Worm (Caenorhabditis elegans) whole organism, L4 larva: Measurements from ENCODE around the gene F17A2.16.

Experiments
- D1046.2 ChIP-seq: fragments of 200-800 bp; sonication (Bioruptor generic); IDR thresholded peaks from 2 replicates; pipeline ENCODE4 v1.3.6; 2022; ENCODE audit warnings: missing genetic modification characterization, missing compliant biosample characterization
- F26F4.8 ChIP-seq: fragments of 200-800 bp; sonication (Bioruptor generic); conservative IDR thresholded peaks from 2 replicates; pipeline ENCODE4 v1.3.6; 2022; ENCODE audit warnings: missing genetic modification characterization, missing compliant biosample characterization
- F49E8.2 ChIP-seq: sonication (generic microtip); optimal IDR thresholded peaks from 2 replicates; lab custom pipeline; 2016; ENCODE audit warnings: missing compliant biosample characterization, mild to moderate bottlenecking, missing genetic modification characterization, borderline replicate concordance
- T20F7.1 ChIP-seq: fragments of 200-800 bp; sonication (Bioruptor generic); optimal IDR thresholded peaks from 2 replicates; lab custom pipeline; 2018; ENCODE audit warnings: mild to moderate bottlenecking, missing genetic modification characterization, missing compliant biosample characterization
- T26A8.4 ChIP-seq: fragments of 200-800 bp; sonication (Bioruptor generic); IDR thresholded peaks from 2 replicates; pipeline ENCODE4 v1.3.6; 2022; ENCODE audit warnings: missing genetic modification characterization, missing compliant biosample characterization
- Y48G9A.11 ChIP-seq: fragments of 200-800 bp; sonication (Bioruptor generic); IDR thresholded peaks from 2 replicates; pipeline ENCODE4 v1.3.6; 2022; ENCODE audit warnings: missing genetic modification reagents, missing genetic modification characterization, missing compliant biosample characterization
- Y75B8A.6 ChIP-seq: fragments of 200-800 bp; sonication (Bioruptor generic); IDR thresholded peaks from 2 replicates; pipeline ENCODE4 v1.3.6; 2022; ENCODE audit warnings: missing genetic modification reagents, missing genetic modification characterization, missing compliant biosample characterization
- ZK337.2 ChIP-seq: fragments of 200-800 bp; sonication (Bioruptor generic); IDR thresholded peaks from 2 replicates; pipeline ENCODE4 v1.3.6; 2022; ENCODE audit warnings: missing genetic modification reagents, missing genetic modification characterization, missing compliant biosample characterization
- aha-1 ChIP-seq: fragments of 150-350 bp; peaks from one replicate; lab custom pipeline; 2014; ENCODE audit warnings: missing biosample characterization, missing genetic modification characterization
- ceh-20 ChIP-seq: fragments of 200-800 bp; sonication (Bioruptor generic); IDR thresholded peaks from 2 replicates; pipeline ENCODE4 v1.3.6; 2022; ENCODE audit warnings: missing genetic modification reagents, missing genetic modification characterization, missing compliant biosample characterization
- ceh-44 ChIP-seq: fragments of 200-800 bp; sonication (Bioruptor generic); IDR thresholded peaks from 2 replicates; pipeline ENCODE4 v1.3.6; 2022; ENCODE audit warnings: missing genetic modification reagents, missing genetic modification characterization, missing compliant biosample characterization
- ceh-82 ChIP-seq: sonication (generic microtip); optimal IDR thresholded peaks from 2 replicates; lab custom pipeline; 2017; ENCODE audit warnings: missing biosample characterization, missing genetic modification characterization
- cey-2 ChIP-seq: sonication (generic microtip); optimal IDR thresholded peaks from 3 replicates; lab custom pipeline; 2017; ENCODE audit warnings: missing genetic modification characterization, mild to moderate bottlenecking, missing compliant biosample characterization, antibody characterized with exemption, borderline replicate concordance; ENCODE audit not compliant: insufficient read depth
- ctbp-1 ChIP-seq: fragments of 200-800 bp; sonication (Bioruptor generic); IDR thresholded peaks from 2 replicates; pipeline ENCODE4 v1.3.6; 2022; ENCODE audit warnings: missing genetic modification reagents, missing genetic modification characterization, missing compliant biosample characterization
- daf-19 ChIP-seq: fragments of 200-800 bp; sonication (Bioruptor generic); conservative IDR thresholded peaks from 2 replicates; pipeline ENCODE4 v1.3.6; 2022; ENCODE audit warnings: missing genetic modification characterization, missing compliant biosample characterization
- daf-8 ChIP-seq: fragments of 200-800 bp; sonication (Bioruptor generic); IDR thresholded peaks from 2 replicates; pipeline ENCODE4 v1.3.6; 2022; ENCODE audit warnings: missing genetic modification characterization, missing compliant biosample characterization
- dmd-8 ChIP-seq: fragments of 200-800 bp; sonication (Bioruptor generic); IDR thresholded peaks from 2 replicates; pipeline ENCODE4 v1.3.6; 2022; ENCODE audit warnings: missing genetic modification characterization, missing compliant biosample characterization
- egl-43 ChIP-seq: fragments of 200-800 bp; sonication (Bioruptor generic); IDR thresholded peaks from 2 replicates; pipeline ENCODE4 v1.3.6; 2022; ENCODE audit warnings: missing genetic modification reagents, missing genetic modification characterization, missing compliant biosample characterization
- lin-13 ChIP-seq: fragments of 150-350 bp; optimal IDR thresholded peaks from 2 replicates; lab custom pipeline; 2014; ENCODE audit warnings: missing biosample characterization, missing genetic modification reagents, missing genetic modification characterization
- mdt-29 ChIP-seq: fragments of 200-800 bp; sonication (Bioruptor generic); IDR thresholded peaks from 2 replicates; pipeline ENCODE4 v1.3.6; 2022; ENCODE audit warnings: missing genetic modification reagents, missing genetic modification characterization, missing compliant biosample characterization
- nhr-10 ChIP-seq: fragments of 150-350 bp; optimal IDR thresholded peaks from 2 replicates; lab custom pipeline; 2014; ENCODE audit warnings: missing biosample characterization, missing genetic modification characterization
- nhr-11 ChIP-seq: fragments of 150-350 bp; optimal IDR thresholded peaks from 2 replicates; lab custom pipeline; 2014; ENCODE audit warnings: missing biosample characterization, missing genetic modification characterization
- nhr-25 ChIP-seq: sonication (generic microtip); optimal IDR thresholded peaks from 2 replicates; lab custom pipeline; 2017; ENCODE audit warnings: missing genetic modification characterization, mild to moderate bottlenecking, missing compliant biosample characterization, antibody characterized with exemption, moderate library complexity, borderline replicate concordance; ENCODE audit not compliant: insufficient read depth
- nhr-28 ChIP-seq: fragments of 150-350 bp; optimal IDR thresholded peaks from 2 replicates; lab custom pipeline; 2014; ENCODE audit warnings: missing biosample characterization, missing genetic modification characterization
- nhr-6 ChIP-seq: fragments of 150-350 bp; optimal IDR thresholded peaks from 2 replicates; lab custom pipeline; 2014; ENCODE audit warnings: missing biosample characterization, missing genetic modification characterization
- nhr-77 ChIP-seq: fragments of 150-350 bp; optimal IDR thresholded peaks from 2 replicates; lab custom pipeline; 2014; ENCODE audit warnings: missing biosample characterization, missing genetic modification characterization
- pqm-1 ChIP-seq: sonication (generic microtip); optimal IDR thresholded peaks from 2 replicates; lab custom pipeline; 2017; ENCODE audit warnings: missing biosample characterization, missing genetic modification characterization
- rbr-2 ChIP-seq: sonication (generic microtip); optimal IDR thresholded peaks from 2 replicates; lab custom pipeline; 2016; ENCODE audit warnings: missing genotype, missing genetic modification characterization, missing compliant biosample characterization
- skn-1 ChIP-seq: fragments of 150-350 bp; optimal IDR thresholded peaks from 2 replicates; lab custom pipeline; 2014; ENCODE audit warnings: missing biosample characterization, missing genetic modification characterization
- snpc-1.2 ChIP-seq: fragments of 200-800 bp; sonication (Bioruptor generic); IDR thresholded peaks from 2 replicates; pipeline ENCODE4 v1.3.6; 2022; ENCODE audit warnings: missing genetic modification reagents, missing genetic modification characterization, missing compliant biosample characterization
- tag-97 ChIP-seq: fragments of 200-800 bp; sonication (Bioruptor generic); IDR thresholded peaks from 2 replicates; pipeline ENCODE4 v1.3.6; 2022; ENCODE audit warnings: missing genetic modification characterization, missing compliant biosample characterization
- tra-1 ChIP-seq: fragments of 200-800 bp; sonication (Bioruptor generic); IDR thresholded peaks from 2 replicates; pipeline ENCODE4 v1.3.6; 2022; ENCODE audit warnings: missing genetic modification reagents, missing genetic modification characterization, missing compliant biosample characterization
- unc-39 ChIP-seq: sonication (generic microtip); optimal IDR thresholded peaks from 2 replicates; lab custom pipeline; 2017; ENCODE audit warnings: missing biosample characterization, missing genetic modification characterization
- unc-62 ChIP-seq, 3 experiments: fragments of 150-350 bp in 1 of 3; sonication (generic microtip); optimal IDR thresholded peaks in 2 of 3; peaks in 1 of 3; 1 replicate in 1 of 3; 2 replicates in 2 of 3; lab custom pipeline; 2014 to 2017; ENCODE audit warnings: missing biosample characterization in 3 of 3, missing genetic modification characterization in 3 of 3, missing genetic modification reagents in 3 of 3, missing genotype in 1 of 3
- vab-7 ChIP-seq: fragments of 200-800 bp; sonication (Bioruptor generic); IDR thresholded peaks from 2 replicates; pipeline ENCODE4 v1.3.6; 2022; ENCODE audit warnings: missing genetic modification reagents, missing genetic modification characterization, missing compliant biosample characterization
- ztf-11 ChIP-seq: fragments of 150-350 bp; optimal IDR thresholded peaks from 2 replicates; lab custom pipeline; 2014; ENCODE audit warnings: missing biosample characterization, missing genetic modification characterization

F17A2.16 gene

ce11 chrX:12280477-12280876 lies 27.8 kb upstream of the F17A2.16 start, which contains the start of gene C04B4.1:
Gene C04B4.1, plus strand, starts transcription at chrX:12280777.
- TF ChIP-seq ceh-44 (GFP tag; lab: Robert Waterston, UW) (no peak), unc-39 (tag; lab: Kevin White, UChicago) (no peak), lin-13 (GFP tag; lab: Kevin White, UChicago) (no peak), rbr-2 (tag; lab: Kevin White, UChicago) (no peak), ZK337.2 (no peak), nhr-10 (tag; lab: Kevin White, UChicago) (no peak), daf-19 (GFP tag; lab: Robert Waterston, UW) (no peak), T26A8.4 (no peak), nhr-6 (tag; lab: Kevin White, UChicago) (no peak), nhr-11 (tag; lab: Kevin White, UChicago) (no peak), unc-62 (GFP tag; optimal IDR thresholded peaks at IDR 0.05 in 1 of 2; lab: Kevin White, UChicago) (no peak), unc-62 (tag; optimal IDR thresholded peaks at IDR 0.05; lab: Kevin White, UChicago) (no peak), aha-1 (tag; lab: Kevin White, UChicago) (no peak), nhr-25 (tag; lab: Kevin White, UChicago) (no peak), tag-97 (GFP tag; lab: Robert Waterston, UW) (no peak), nhr-28 (no peak), pqm-1 (no peak), nhr-77 (tag; lab: Kevin White, UChicago) (no peak), ceh-20 (GFP tag; lab: Robert Waterston, UW) (no peak)

DNA sequence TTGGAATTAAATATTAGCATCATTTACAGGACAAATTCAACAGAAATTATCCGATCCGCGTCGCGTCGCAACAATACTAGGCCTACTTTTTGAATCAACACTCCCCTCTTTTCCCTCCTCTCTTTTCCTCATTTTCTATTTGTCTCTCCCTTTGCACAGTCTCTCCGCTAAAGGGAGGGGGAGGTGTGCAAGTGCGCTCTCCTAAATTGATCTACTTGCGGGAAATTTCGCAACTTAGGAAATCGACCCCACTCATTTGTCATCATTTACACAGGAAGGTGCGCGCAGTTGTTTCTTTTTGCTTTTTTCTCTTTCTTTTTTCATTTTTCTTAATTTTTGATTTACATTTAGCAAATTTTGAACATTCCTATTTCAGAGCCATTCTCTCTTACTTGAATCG lies 25.3 kb upstream of the F17A2.16 start, which contains the start of gene C04B4.2:
Gene C04B4.2, plus strand, starts transcription at position 371 of the 400 bp plus-strand sequence.
- TF ChIP-seq ZK337.2 (no peak), T20F7.1 (GFP tag; lab: Kevin White, UChicago) (no peak), mdt-29 (GFP tag; lab: Robert Waterston, UW) (no peak), dmd-8 (GFP tag; lab: Robert Waterston, UW) (no peak), unc-39 (tag; lab: Kevin White, UChicago) (no peak), skn-1 (tag; lab: Kevin White, UChicago) (no peak), vab-7 (GFP tag; lab: Robert Waterston, UW) (no peak), tra-1 (GFP tag; lab: Robert Waterston, UW) (no peak), snpc-1.2 (GFP tag; lab: Robert Waterston, UW) (no peak), Y75B8A.6 (no peak)
- TF ChIP-seq, all 104 proteins: peak for 0

DNA sequence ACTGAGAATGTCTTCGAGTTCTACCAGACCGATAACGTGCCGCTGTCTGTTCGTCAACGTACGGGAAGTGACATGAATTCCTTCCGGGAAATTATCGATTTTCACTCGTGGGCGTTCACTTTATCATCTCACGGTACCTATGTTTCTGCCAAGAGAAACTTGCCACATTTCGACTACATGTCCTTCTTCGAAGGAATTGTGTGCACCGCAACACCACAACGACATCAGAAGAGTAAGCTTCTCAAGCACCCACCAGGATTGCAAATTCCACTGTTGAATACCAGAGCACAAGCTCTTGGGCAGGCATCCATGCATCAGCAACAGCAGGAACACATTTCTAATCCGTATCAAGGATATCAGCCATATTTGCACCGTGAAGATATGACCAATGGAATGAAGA lies 24.1 kb upstream of the F17A2.16 start:
- TF ChIP-seq egl-43 (no peak), mdt-29 (GFP tag; lab: Robert Waterston, UW) (no peak), Y48G9A.11 (GFP tag; lab: Robert Waterston, UW) (no peak), F26F4.8 (GFP tag; lab: Robert Waterston, UW) (no peak), aha-1 (tag; lab: Kevin White, UChicago) (peak; percentile 63), daf-8 (no peak), unc-62 (GFP tag; optimal IDR thresholded peaks at IDR 0.05 in 1 of 2; lab: Kevin White, UChicago) (peak in 1 of 2 experiments; percentile 91), unc-62 (tag; optimal IDR thresholded peaks at IDR 0.05; lab: Kevin White, UChicago) (no peak)

- TF ChIP-seq ceh-82 (tag; lab: Kevin White, UChicago): no peak
- TF ChIP-seq cey-2 (tag; lab: Kevin White, UChicago): no peak
- TF ChIP-seq ctbp-1 (GFP tag; lab: Robert Waterston, UW): no peak
- TF ChIP-seq ztf-11 (tag; lab: Kevin White, UChicago): no peak
- TF ChIP-seq D1046.2: no peak
- no peak for TF ChIP-seq F49E8.2 (tag; lab: Kevin White, UChicago)
These were observed 22.8 kb upstream of the F17A2.16 start, which contains the start of gene lips-2 for ce11 chrX:12285496-12285895. Gene lips-2, plus strand, starts transcription at chrX:12285796.
